Worm (Caenorhabditis elegans) whole organism, midembryonic: ENCODE results near the gene F59B1.6.

Experiments
- T22C8.4 ChIP-seq: fragments of 200-800 bp; sonication (Bioruptor generic); IDR thresholded peaks from 2 replicates; pipeline ENCODE4 v1.3.6; 2022; ENCODE audit warnings: missing genetic modification characterization, missing compliant biosample characterization
- flt-1 ChIP-seq: fragments of 200-800 bp; sonication (Bioruptor generic); IDR thresholded peaks from 2 replicates; pipeline ENCODE4 v1.3.6; 2022; ENCODE audit warnings: missing genetic modification characterization, missing compliant biosample characterization
- klf-2 ChIP-seq: fragments of 200-800 bp; sonication (Bioruptor generic); conservative IDR thresholded peaks from 2 replicates; pipeline ENCODE4 v1.3.6; 2022; ENCODE audit warnings: missing genetic modification reagents, missing genetic modification characterization, missing compliant biosample characterization
- med-1 ChIP-seq: sonication (generic microtip); optimal IDR thresholded peaks from 2 replicates; lab custom pipeline; 2017; ENCODE audit warnings: missing genetic modification characterization, mild to moderate bottlenecking, missing compliant biosample characterization, antibody characterized with exemption, missing genetic modification reagents; ENCODE audit not compliant: insufficient read depth
- tab-1 ChIP-seq: fragments of 200-800 bp; sonication (Bioruptor generic); IDR thresholded peaks from 2 replicates; pipeline ENCODE4 v1.3.6; 2022; ENCODE audit warnings: missing genetic modification characterization, missing compliant biosample characterization
- ztf-23 ChIP-seq: fragments of 200-800 bp; sonication (Bioruptor generic); IDR thresholded peaks from 2 replicates; pipeline ENCODE4 v1.3.6; 2022; ENCODE audit warnings: missing genetic modification reagents, missing genetic modification characterization, missing compliant biosample characterization
- ztf-29 ChIP-seq: fragments of 200-800 bp; sonication (Bioruptor generic); IDR thresholded peaks from 2 replicates; pipeline ENCODE4 v1.3.6; 2022; ENCODE audit warnings: missing genetic modification reagents, missing genetic modification characterization, missing compliant biosample characterization

DNA sequence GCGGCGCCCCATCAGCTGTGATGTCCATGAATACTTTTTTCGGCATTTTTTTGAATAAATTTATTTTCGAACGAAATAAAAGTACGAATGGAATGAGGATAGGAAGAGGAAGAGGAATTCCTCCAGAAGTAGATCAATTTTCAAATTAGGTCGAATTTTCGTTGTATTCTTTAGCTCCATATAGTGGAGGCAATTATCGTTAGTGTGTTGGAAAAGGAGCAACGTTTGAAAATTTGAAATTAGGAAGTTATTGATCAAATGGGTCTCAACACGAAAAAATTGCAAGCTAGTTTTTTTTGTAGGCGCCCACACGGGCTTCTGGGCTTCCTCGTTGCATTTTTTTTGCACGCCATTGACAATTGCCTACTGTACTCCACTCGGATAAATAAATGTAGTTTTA, 39.4 kb downstream of the F59B1.6 start, which contains the start of gene T22F3.12:
- TF ChIP-seq med-1 (GFP tag; lab: Kevin White, UChicago) (no peak), T22C8.4 (GFP tag; lab: Robert Waterston, UW) (no peak), ztf-29 (GFP tag; lab: Robert Waterston, UW) (no peak), flt-1 (GFP tag; lab: Robert Waterston, UW) (no peak), ztf-23 (GFP tag; lab: Robert Waterston, UW) (no peak), klf-2 (no peak), tab-1 (GFP tag; lab: Robert Waterston, UW) (no peak)
